Worm (Caenorhabditis elegans) whole organism, L1 larva: ENCODE measurements around the gene gem-1.

Source experiments
- ceh-88 ChIP-seq: fragments of 200-800 bp; sonication (Bioruptor generic); IDR thresholded peaks from 2 replicates; pipeline ENCODE4 v1.3.6; 2022; ENCODE audit warnings: missing genetic modification characterization, missing compliant biosample characterization
- lin-39 ChIP-seq: fragments of 150-350 bp; optimal IDR thresholded peaks from 2 replicates; lab custom pipeline; 2014; ENCODE audit warnings: missing biosample characterization, missing genetic modification reagents, missing genetic modification characterization
- nhr-12 ChIP-seq: sonication (generic microtip); optimal IDR thresholded peaks from 2 replicates; lab custom pipeline; 2017; ENCODE audit warnings: missing biosample characterization, missing genetic modification characterization
- nhr-28 ChIP-seq: fragments of 150-350 bp; optimal IDR thresholded peaks from 2 replicates; lab custom pipeline; 2014; ENCODE audit warnings: missing biosample characterization, missing genetic modification characterization
- pag-3 ChIP-seq: sonication (generic microtip); optimal IDR thresholded peaks from 2 replicates; lab custom pipeline; 2017; ENCODE audit warnings: missing genetic modification characterization, mild to moderate bottlenecking, missing compliant biosample characterization, antibody characterized with exemption, borderline replicate concordance; ENCODE audit not compliant: insufficient read depth
- zip-4 ChIP-seq: fragments of 200-800 bp; sonication (Bioruptor generic); optimal IDR thresholded peaks from 2 replicates; lab custom pipeline; 2018; ENCODE audit warnings: mild to moderate bottlenecking, missing genetic modification characterization, moderate library complexity, missing compliant biosample characterization

- TF ChIP-seq lin-39 (tag; lab: Kevin White, UChicago) (no peak), nhr-28 (tag; lab: Kevin White, UChicago) (no peak), nhr-12 (tag; lab: Kevin White, UChicago) (no peak), zip-4 (GFP tag; lab: Kevin White, UChicago) (no peak), pag-3 (tag; lab: Kevin White, UChicago) (no peak), ceh-88 (GFP tag; lab: Robert Waterston, UW) (no peak)
Observed at ce11 chrX:13337000-13337399, 39.8 kb downstream of the gem-1 start.
